Worm (Caenorhabditis elegans): ENCODE measurements around the gene tgt-2.
"Not testable (repeated sequence)": the region's sequence is repeated elsewhere in the genome, so short reads cannot be mapped to it uniquely, and the experiment has no call there.

The tgt-2 gene

DNA sequence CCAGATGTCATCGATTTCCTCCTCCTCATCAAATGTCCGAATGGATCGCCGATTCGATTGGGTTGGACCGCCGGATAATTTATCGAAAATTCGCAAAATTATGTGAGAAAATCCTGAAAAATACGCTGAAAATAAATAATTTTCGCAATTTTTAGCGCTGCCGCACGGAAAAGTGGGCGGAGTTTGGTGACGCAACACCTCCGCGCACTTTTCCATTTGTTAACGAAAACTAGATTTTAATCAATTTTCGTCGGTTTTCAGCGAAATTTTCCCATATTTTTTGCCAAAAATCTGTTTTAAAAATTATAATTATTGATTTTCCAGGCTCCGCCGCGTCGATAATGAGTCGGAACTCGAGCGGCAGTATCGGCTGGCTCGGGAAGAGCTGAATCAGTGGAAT is 2.9 kb downstream of the tgt-2 start, which contains the start of gene Y39B6A.34 (continued):
- TF ChIP-seq F10B5.3 (tag; optimal IDR thresholded peaks at IDR 0.05) = peak; percentile 27
- TF ChIP-seq ceh-82 (tag; optimal IDR thresholded peaks at IDR 0.05) = no peak
- TF ChIP-seq ZK337.2 (GFP tag; IDR thresholded peaks at IDR 0.05) = no peak
- TF ChIP-seq ztf-11 (tag; optimal IDR thresholded peaks at IDR 0.05) = no peak
- TF ChIP-seq mdt-29 (GFP tag; IDR thresholded peaks at IDR 0.05) = no peak
- TF ChIP-seq mxl-3 (GFP tag; optimal IDR thresholded peaks at IDR 0.05) = no peak
- TF ChIP-seq attf-4 (tag; optimal IDR thresholded peaks at IDR 0.05) = no peak
- no peak for TF ChIP-seq Y5F2A.4 (GFP tag; optimal IDR thresholded peaks at IDR 0.05)
- 0 out of 2 replicates have a peak, but pooled peaks have one; percentile 13 for TF ChIP-seq Y48G9A.11 (GFP tag; IDR thresholded peaks at IDR 0.05)
- no peak for TF ChIP-seq nhr-102 (tag; optimal IDR thresholded peaks at IDR 0.05)
- TF ChIP-seq Y105C5A.15 (GFP tag; IDR thresholded peaks at IDR 0.05) = no peak
- TF ChIP-seq nhr-28 (tag; optimal IDR thresholded peaks at IDR 0.05) = peak; percentile 7
- no peak for TF ChIP-seq tra-1 (GFP tag; IDR thresholded peaks at IDR 0.05)

DNA sequence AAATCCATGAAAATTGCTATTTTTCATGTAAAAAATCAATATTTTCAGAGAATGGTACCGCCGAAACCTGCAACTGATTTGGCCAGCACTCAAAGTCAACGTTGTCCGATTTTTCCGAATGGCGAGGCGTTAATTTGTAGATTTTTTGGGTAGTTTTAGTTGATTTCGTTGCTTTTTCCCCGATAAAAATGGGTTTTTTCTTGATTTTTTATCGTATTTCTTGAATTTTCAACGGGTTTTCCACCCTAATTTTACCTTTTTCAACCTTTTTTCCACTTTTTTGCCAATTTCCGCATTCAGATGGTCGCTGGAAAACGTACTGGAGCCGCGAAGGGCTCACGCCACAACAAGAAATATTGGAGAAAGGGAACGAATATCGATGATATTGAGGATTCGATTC is 3.5 kb downstream of the tgt-2 start, which contains the start of gene Y39B6A.33:
TSS of gene Y39B6A.33 (plus strand) at position 301 of the 400 bp plus-strand sequence.
- no peak for TF ChIP-seq hmg-1.1 (GFP tag; IDR thresholded peaks at IDR 0.05)
- 0 out of 2 replicates have a peak, but pooled peaks have one; percentile 5 for TF ChIP-seq ceh-44 (GFP tag; IDR thresholded peaks at IDR 0.05)
- TF ChIP-seq lin-29 (GFP tag; IDR thresholded peaks at IDR 0.05) = no peak

DNA sequence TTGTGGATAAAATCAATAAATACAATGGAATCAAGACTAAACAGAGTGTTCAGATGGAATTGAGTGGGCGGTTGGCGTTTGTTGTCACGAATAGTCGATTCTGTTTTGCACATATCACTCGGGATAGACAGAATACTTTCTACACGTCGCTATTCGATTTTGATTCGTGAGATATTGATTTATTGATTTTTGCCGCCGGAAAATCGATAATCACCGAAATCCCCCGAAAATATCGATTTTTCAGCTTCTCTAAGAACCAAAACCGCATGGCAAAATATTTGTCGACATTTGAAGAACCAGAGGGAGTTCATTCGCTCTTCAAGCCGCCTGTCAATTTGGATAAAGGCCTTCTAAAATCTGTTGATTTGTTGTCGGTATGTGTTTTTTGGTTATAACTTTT is 12.3 kb downstream of the tgt-2 start:
- TF ChIP-seq ceh-28 (tag; optimal IDR thresholded peaks at IDR 0.05) = peak; percentile 97
- no peak for TF ChIP-seq jun-1 (tag; optimal IDR thresholded peaks at IDR 0.05)

DNA sequence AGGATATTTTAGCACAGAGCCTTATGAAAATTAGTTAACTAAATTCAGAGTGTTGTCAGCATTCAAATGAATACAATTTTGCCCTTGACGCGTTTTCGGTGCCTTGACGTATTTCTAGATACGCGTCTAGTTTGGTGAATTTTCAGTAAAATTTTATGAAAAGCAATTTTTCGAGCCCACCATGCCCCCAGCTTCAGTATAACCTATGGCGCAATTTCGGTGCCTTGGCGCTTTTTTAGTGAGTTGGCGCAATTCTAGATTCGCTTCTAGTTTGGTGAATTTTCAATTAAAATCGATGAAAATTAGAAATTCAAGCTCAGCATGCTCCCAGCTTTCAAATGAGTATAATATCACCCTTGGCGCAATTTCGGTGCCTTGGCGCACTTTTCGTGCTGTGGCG is 15.1 kb downstream of the tgt-2 start:
- TF ChIP-seq aha-1 (tag) (peak; percentile 28), lsy-2 (tag; optimal IDR thresholded peaks at IDR 0.05) (no peak), unc-62 (GFP tag; optimal IDR thresholded peaks at IDR 0.05 in 1 of 2) (peak in 1 of 2 experiments; percentile 92), unc-62 (tag; optimal IDR thresholded peaks at IDR 0.05) (no peak)

DNA sequence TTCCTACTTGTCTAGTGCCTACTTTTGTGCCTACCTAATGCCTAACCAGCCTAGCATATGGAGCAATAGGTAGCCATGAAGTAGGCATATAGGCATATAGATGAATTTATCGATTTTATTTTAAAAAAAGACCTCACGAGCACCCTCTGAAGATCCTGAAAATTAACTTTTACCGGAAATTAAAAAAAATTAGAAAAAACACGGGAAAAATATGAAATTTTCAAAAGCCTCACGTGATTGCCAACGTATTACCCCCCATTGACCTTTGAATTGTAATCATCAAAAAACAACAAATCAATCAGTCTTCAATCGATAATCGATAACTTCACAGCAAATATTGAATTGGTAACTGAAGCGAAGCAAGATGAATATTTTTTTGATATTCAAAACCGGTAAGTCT is 16.1 kb downstream of the tgt-2 start, which contains the start of gene Y39B6A.30:
TSS of gene Y39B6A.30 (plus strand) at position 301 of the 400 bp plus-strand sequence.
- TF ChIP-seq hif-1 (tag; optimal IDR thresholded peaks at IDR 0.05); tra-1 (GFP tag; IDR thresholded peaks at IDR 0.05); aha-1 (tag): not testable (repeated sequence)

DNA sequence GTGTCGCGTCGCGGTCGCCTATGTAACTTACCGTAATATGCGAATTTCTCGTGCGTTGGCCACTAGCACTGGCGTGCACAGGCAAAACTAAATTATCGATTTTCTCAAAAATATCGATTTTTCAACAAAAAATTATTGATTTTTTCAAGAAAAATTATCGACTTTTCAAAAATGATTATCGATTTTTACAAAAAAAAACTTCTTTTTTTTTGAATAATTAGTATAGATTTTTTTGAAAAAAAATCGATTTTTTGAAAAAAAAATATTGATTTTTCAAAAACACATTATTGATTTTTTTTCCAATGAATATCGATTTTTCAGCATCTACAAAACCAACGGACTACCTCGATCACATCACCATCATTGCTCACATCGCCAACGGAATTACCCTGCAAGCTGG is 16.8 kb downstream of the tgt-2 start:
- TF ChIP-seq ceh-28 (tag; optimal IDR thresholded peaks at IDR 0.05) = peak; percentile 65

DNA sequence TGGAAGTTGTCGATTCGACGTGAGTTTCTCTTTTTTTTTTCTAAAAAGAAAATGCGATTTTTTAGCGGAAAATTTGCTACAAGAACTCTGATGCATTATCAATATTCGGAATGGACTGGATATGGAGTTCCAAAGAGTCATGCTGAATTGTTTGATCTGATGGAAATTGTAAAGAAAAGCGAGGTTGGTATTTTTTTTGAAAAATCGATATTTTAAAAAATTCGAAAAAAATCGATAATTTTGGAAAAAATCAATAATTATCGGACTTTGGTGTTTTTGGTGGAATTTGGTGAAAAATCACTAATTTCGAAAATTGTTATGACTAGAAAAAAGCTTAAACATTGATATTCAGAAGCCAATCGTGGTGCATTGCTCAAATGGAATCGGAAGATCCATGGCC is 21.1 kb downstream of the tgt-2 start:
- TF ChIP-seq aha-1 (tag) (peak; percentile 68), nhr-111 (GFP tag; optimal IDR thresholded peaks at IDR 0.05) (no peak), ceh-28 (tag; optimal IDR thresholded peaks at IDR 0.05) (peak; percentile 85), lin-15B (tag; optimal IDR thresholded peaks at IDR 0.05) (no peak), nhr-237 (tag; optimal IDR thresholded peaks at IDR 0.05) (no peak)

DNA sequence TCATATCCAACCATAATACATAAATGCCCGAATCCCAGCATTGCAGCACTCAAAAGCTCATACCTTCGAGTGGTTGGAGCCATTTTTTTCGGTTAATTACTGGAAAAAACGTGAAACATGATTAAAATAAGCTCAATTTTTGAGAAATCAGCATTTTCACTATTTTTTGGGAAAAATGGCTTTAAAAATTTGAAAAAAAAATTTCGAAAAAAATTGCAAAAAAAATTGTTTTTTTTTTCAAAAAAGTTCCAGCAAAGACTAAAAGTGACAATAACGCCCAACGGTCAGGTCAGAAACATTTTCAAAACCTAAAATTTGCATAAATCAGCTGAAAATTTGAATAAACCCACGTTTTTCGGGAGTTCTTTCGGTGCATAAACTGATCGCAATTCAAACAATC is 26.5 kb downstream of the tgt-2 start, which contains the start of gene Y39B6A.29:
TSS of gene Y39B6A.29 (minus strand) at position 101 of the 400 bp plus-strand sequence.
- TF ChIP-seq madf-9 (GFP tag; conservative IDR thresholded peaks at IDR 0.05) (no peak), skn-1 (tag; optimal IDR thresholded peaks at IDR 0.05) (no peak), lin-1 (GFP tag; IDR thresholded peaks at IDR 0.05) (no peak), ceh-32 (tag; optimal IDR thresholded peaks at IDR 0.05; ENCODE audit: poor library complexity) (no peak), nhr-77 (tag; optimal IDR thresholded peaks at IDR 0.05) (no peak), nhr-42 (GFP tag; IDR thresholded peaks at IDR 0.05) (no peak), nhr-10 (tag; optimal IDR thresholded peaks at IDR 0.05) (no peak), set-16 (GFP tag; IDR thresholded peaks at IDR 0.05) (no peak)
